Fruit fly (Drosophila melanogaster) whole organism, embryonic: ENCODE data around the gene CG10341.

Experiments
- Asciz ChIP-seq: fragments of 200-800 bp; sonication (Bioruptor generic); optimal IDR thresholded peaks from 2 replicates; lab custom pipeline; 2017; ENCODE audit warnings: missing biosample characterization, mild to moderate bottlenecking, missing genetic modification characterization, missing genetic modification reagents
- BtbVII ChIP-seq: fragments of 200-800 bp; sonication (Bioruptor generic); optimal IDR thresholded peaks from 3 replicates; lab custom pipeline; 2017; ENCODE audit warnings: missing biosample characterization, mild to moderate bottlenecking, missing genetic modification characterization
- CG15011 ChIP-seq: fragments of 200-800 bp; sonication (Bioruptor generic); optimal IDR thresholded peaks from 3 replicates; lab custom pipeline; 2018; ENCODE audit warnings: missing biosample characterization, mild to moderate bottlenecking, missing genetic modification characterization
- CG15073 ChIP-seq: fragments of 200-800 bp; sonication (Bioruptor generic); optimal IDR thresholded peaks from 2 replicates; lab custom pipeline; 2016; ENCODE audit warnings: missing biosample characterization, missing genetic modification characterization
- CG15514 ChIP-seq: fragments of 200-800 bp; sonication (Bioruptor generic); optimal IDR thresholded peaks from 3 replicates; lab custom pipeline; 2017; ENCODE audit warnings: missing biosample characterization, missing genetic modification characterization, mild to moderate bottlenecking, moderate library complexity, missing genetic modification reagents
- CG17361 ChIP-seq: fragments of 200-800 bp; sonication (Bioruptor generic); IDR thresholded peaks from 3 replicates; pipeline ENCODE4 v1.3.6; 2022; ENCODE audit warnings: missing biosample characterization, missing genetic modification characterization
- CG32532 ChIP-seq: fragments of 200-800 bp; sonication (Bioruptor generic); IDR thresholded peaks from 2 replicates; pipeline ENCODE4 v1.3.6; 2022; ENCODE audit warnings: missing biosample characterization, missing genetic modification characterization
- CG34422 ChIP-seq: fragments of 200-800 bp; sonication (Bioruptor generic); IDR thresholded peaks from 3 replicates; pipeline ENCODE4 v1.3.6; 2022; ENCODE audit warnings: missing biosample characterization, missing genetic modification characterization
- CG6791 ChIP-seq: fragments of 200-800 bp; sonication (Bioruptor generic); IDR thresholded peaks from 3 replicates; pipeline ENCODE4 v1.3.6; 2022; ENCODE audit warnings: missing biosample characterization, missing genetic modification characterization; ENCODE audit not compliant: partially characterized antibody
- CG7271 ChIP-seq: fragments of 200-800 bp; sonication (Bioruptor generic); optimal IDR thresholded peaks from 2 replicates; lab custom pipeline; 2018; ENCODE audit warnings: missing biosample characterization, mild to moderate bottlenecking, missing genetic modification characterization, moderate library complexity
- CG8924 ChIP-seq: fragments of 200-800 bp; optimal IDR thresholded peaks from 3 replicates; lab custom pipeline; 2019; ENCODE audit warnings: missing biosample characterization, mild to moderate bottlenecking, missing genetic modification characterization, moderate library complexity
- CG9437 ChIP-seq: fragments of 200-800 bp; sonication (Bioruptor generic); optimal IDR thresholded peaks from 2 replicates; lab custom pipeline; 2018; ENCODE audit warnings: missing biosample characterization, mild to moderate bottlenecking, missing genetic modification characterization
- CG9727 ChIP-seq: fragments of 200-800 bp; sonication (Bioruptor generic); optimal IDR thresholded peaks from 3 replicates; lab custom pipeline; 2017; ENCODE audit warnings: missing biosample characterization, mild to moderate bottlenecking, missing genetic modification characterization
- Dfd ChIP-seq, 2 experiments: fragments of >200 bp; optimal IDR thresholded peaks; 2 replicates each; lab custom pipeline; 2017; ENCODE audit warnings: missing biosample characterization in 2 of 2, missing genetic modification characterization in 2 of 2
- Doc3 ChIP-seq: fragments of 200-800 bp; sonication (Bioruptor generic); IDR thresholded peaks from 3 replicates; pipeline ENCODE4 v1.3.6; 2022; ENCODE audit warnings: missing biosample characterization, missing genetic modification characterization; ENCODE audit not compliant: partially characterized antibody
- Drgx ChIP-seq: fragments of 200-800 bp; sonication (Bioruptor generic); IDR thresholded peaks from 2 replicates; pipeline ENCODE4 v1.3.6; 2022; ENCODE audit warnings: missing biosample characterization, missing genetic modification characterization
- E2f2 ChIP-seq: fragments of 200-800 bp; sonication (Bioruptor generic); IDR thresholded peaks from 2 replicates; pipeline ENCODE4 v1.3.6; 2022; ENCODE audit warnings: missing biosample characterization, missing genetic modification characterization
- Ets65A ChIP-seq: fragments of 200-800 bp; sonication (Bioruptor generic); peaks from one replicate; lab custom pipeline; 2016; ENCODE audit warnings: missing biosample characterization, missing genetic modification characterization
- Jarid2 ChIP-seq: fragments of 200-800 bp; sonication (Bioruptor generic); optimal IDR thresholded peaks from 3 replicates; lab custom pipeline; 2017; ENCODE audit warnings: mild to moderate bottlenecking, missing biosample characterization, missing genetic modification reagents, missing genetic modification characterization
- NK7.1 ChIP-seq: fragments of 200-800 bp; sonication (Bioruptor generic); optimal IDR thresholded peaks from 3 replicates; lab custom pipeline; 2016; ENCODE audit warnings: missing biosample characterization, missing genetic modification characterization
- TFAM ChIP-seq: fragments of 200-800 bp; sonication (Bioruptor generic); optimal IDR thresholded peaks from 2 replicates; lab custom pipeline; 2017; ENCODE audit warnings: missing biosample characterization, missing genetic modification characterization, inconsistent platforms
- Tbp ChIP-seq: fragments of >200 bp; optimal IDR thresholded peaks from 2 replicates; lab custom pipeline; 2018; ENCODE audit warnings: missing biosample characterization, missing genetic modification characterization
- Vsx1 ChIP-seq: fragments of 200-800 bp; sonication (Bioruptor generic); optimal IDR thresholded peaks from 2 replicates; lab custom pipeline; 2017; ENCODE audit warnings: missing biosample characterization, mild to moderate bottlenecking, missing genetic modification characterization, missing genetic modification reagents
- aop ChIP-seq: fragments of 200-800 bp; sonication (Bioruptor generic); IDR thresholded peaks from 2 replicates; pipeline ENCODE4 v1.3.6; 2022; ENCODE audit warnings: missing biosample characterization, missing genetic modification characterization
- ato ChIP-seq: fragments of 200-800 bp; sonication (Bioruptor generic); IDR thresholded peaks from 2 replicates; pipeline ENCODE4 v1.3.6; 2022; ENCODE audit warnings: missing biosample characterization, missing genetic modification characterization; ENCODE audit not compliant: partially characterized antibody
- chm ChIP-seq: fragments of 200-800 bp; sonication (Bioruptor generic); IDR thresholded peaks from 2 replicates; pipeline ENCODE4 v1.3.6; 2022; ENCODE audit warnings: missing biosample characterization, missing genetic modification characterization
- crol ChIP-seq: fragments of 200-800 bp; sonication (Bioruptor generic); IDR thresholded peaks from 2 replicates; pipeline ENCODE4 v1.3.6; 2022; ENCODE audit warnings: missing biosample characterization, missing genetic modification characterization
- grau ChIP-seq: fragments of 200-800 bp; optimal IDR thresholded peaks from 3 replicates; lab custom pipeline; 2019; ENCODE audit warnings: missing biosample characterization, mild to moderate bottlenecking, missing genetic modification characterization, moderate library complexity
- hkb ChIP-seq, 2 experiments: fragments of 200-800 bp in 1 of 2; fragments of >200 bp in 1 of 2; sonication (Bioruptor generic) in 1 of 2; IDR thresholded peaks in 1 of 2; optimal IDR thresholded peaks in 1 of 2; 2 replicates each; pipeline versions ENCODE4 v1.3.6 to Lab custom; 2017 to 2022; ENCODE audit warnings: missing biosample characterization in 1 of 2, missing genetic modification characterization in 1 of 2
- jumu ChIP-seq: fragments of 200-800 bp; sonication (Bioruptor generic); optimal IDR thresholded peaks from 3 replicates; lab custom pipeline; 2016; ENCODE audit warnings: missing biosample characterization, missing genetic modification characterization
- kay ChIP-seq: fragments of 200-800 bp; sonication (Bioruptor generic); optimal IDR thresholded peaks from 2 replicates; lab custom pipeline; 2016; ENCODE audit warnings: missing biosample characterization, missing genetic modification characterization
- mam ChIP-seq: fragments of 200-800 bp; sonication (Bioruptor generic); optimal IDR thresholded peaks from 3 replicates; lab custom pipeline; 2016; ENCODE audit warnings: missing biosample characterization, missing genetic modification characterization
- sens ChIP-seq: fragments of 200-800 bp; sonication (Bioruptor generic); peaks from one replicate; lab custom pipeline; 2016; ENCODE audit warnings: missing biosample characterization, missing genetic modification characterization
- stwl ChIP-seq: fragments of 200-800 bp; sonication (Bioruptor generic); optimal IDR thresholded peaks from 3 replicates; lab custom pipeline; 2018; ENCODE audit warnings: missing biosample characterization, mild to moderate bottlenecking, missing genetic modification characterization, moderate library complexity
- zf30C ChIP-seq: fragments of 200-800 bp; sonication (Bioruptor generic); optimal IDR thresholded peaks from 3 replicates; lab custom pipeline; 2018; ENCODE audit warnings: missing biosample characterization, mild to moderate bottlenecking, missing genetic modification characterization

CG10341 gene

DNA sequence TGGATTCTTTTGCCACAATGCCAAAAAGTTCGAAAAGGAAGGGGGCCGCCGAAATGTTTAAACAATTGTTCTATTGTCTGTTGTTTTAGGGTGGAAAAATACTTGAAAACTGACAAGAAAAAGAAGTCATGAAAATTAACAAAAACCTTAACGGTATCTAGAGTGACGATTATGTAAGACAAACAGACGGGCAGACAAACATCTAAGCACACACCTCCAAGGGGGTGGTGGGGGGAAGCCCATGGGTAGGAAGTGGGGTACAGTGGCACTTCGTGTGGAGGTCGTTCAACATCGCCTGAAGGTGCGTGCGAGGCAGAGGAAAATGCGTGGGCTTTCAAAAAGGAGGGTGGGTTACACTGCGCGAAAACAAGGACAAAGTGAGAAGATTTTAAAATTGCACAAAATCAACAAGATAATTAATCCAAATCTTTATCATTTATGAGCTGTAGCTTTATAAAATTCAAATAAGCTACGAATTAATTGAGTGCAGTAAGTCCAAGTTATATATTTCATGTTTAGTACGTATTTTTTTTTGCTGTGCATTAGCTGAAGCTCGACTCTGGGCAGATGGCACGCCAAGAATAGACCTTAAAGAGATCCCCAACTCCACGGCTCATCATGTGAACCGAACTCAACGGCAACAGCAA is 19.0 kb downstream of the CG10341 start (continued):
- no peak for TF ChIP-seq kay (GFP tag; lab: Kevin White, UChicago)
- TF ChIP-seq aop (GFP tag; lab: Robert Waterston, UW), result 0 out of 2 replicates have a peak, but pooled peaks have one; percentile 34
- TF ChIP-seq NK7.1 (GFP tag; lab: Kevin White, UChicago), result no peak
- TF ChIP-seq CG15514 (GFP tag; lab: Kevin White, UChicago), result no peak
- TF ChIP-seq CG7271 (tag; lab: Kevin White, UChicago), result no peak
- no peak for TF ChIP-seq mam (GFP tag; lab: Kevin White, UChicago)
- TF ChIP-seq BtbVII (GFP tag; lab: Kevin White, UChicago), result peak; percentile 47
- TF ChIP-seq Asciz (GFP tag; lab: Kevin White, UChicago), result peak; percentile 50
- TF ChIP-seq CG34422, result no peak
- peak; percentile 28 for TF ChIP-seq CG8924 (tag; lab: Kevin White, UChicago)
- TF ChIP-seq CG15011 (GFP tag; lab: Kevin White, UChicago), result no peak
- TF ChIP-seq E2f2, result 0 out of 2 replicates have a peak, but pooled peaks have one; percentile 10
- no peak for TF ChIP-seq Tbp
- peak; percentile 30 for TF ChIP-seq grau (tag; lab: Kevin White, UChicago)
- no peak for TF ChIP-seq TFAM
- TF ChIP-seq Drgx, result peak; percentile 32; the same call in 1 of the 2 replicates
- TF ChIP-seq chm (GFP tag; lab: Robert Waterston, UW), result 0 out of 2 replicates have a peak, but pooled peaks have one; percentile 23
- TF ChIP-seq Doc3 (GFP tag; lab: Robert Waterston, UW), result no peak
- TF ChIP-seq CG15073 (GFP tag; lab: Kevin White, UChicago), result no peak
- no peak for TF ChIP-seq CG9727 (GFP tag; lab: Kevin White, UChicago)
- no peak for TF ChIP-seq jumu

DNA sequence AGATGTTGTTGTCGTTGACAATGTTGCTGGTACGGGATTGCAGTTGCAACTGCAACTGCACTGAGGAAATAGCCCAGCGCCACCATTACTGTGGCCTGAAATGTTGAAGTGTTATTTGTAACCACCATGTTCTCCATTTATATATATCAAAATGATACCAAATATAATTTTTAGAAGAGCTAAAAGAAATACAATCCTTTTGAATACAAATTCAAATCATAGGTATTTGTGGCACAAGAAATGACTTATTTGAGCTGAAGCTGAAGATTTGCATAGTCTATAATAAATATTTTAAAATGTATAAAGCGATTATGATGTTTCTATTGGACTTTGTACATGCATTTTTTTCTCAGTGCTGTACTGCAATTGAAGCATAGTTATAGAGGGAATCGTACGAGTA is 21.1 kb downstream of the CG10341 start:
- TF ChIP-seq Drgx (0 out of 2 replicates have a peak, but pooled peaks have one; percentile 23), CG32532 (no peak)
- TF ChIP-seq, all 482 proteins: peak for 1

dm6 chr2L:18724842-18725241 is 26.3 kb downstream of the CG10341 start:
- TF ChIP-seq Vsx1 (GFP tag; lab: Kevin White, UChicago) (no peak), stwl (peak; percentile 75), Drgx (peak; percentile 64)

DNA sequence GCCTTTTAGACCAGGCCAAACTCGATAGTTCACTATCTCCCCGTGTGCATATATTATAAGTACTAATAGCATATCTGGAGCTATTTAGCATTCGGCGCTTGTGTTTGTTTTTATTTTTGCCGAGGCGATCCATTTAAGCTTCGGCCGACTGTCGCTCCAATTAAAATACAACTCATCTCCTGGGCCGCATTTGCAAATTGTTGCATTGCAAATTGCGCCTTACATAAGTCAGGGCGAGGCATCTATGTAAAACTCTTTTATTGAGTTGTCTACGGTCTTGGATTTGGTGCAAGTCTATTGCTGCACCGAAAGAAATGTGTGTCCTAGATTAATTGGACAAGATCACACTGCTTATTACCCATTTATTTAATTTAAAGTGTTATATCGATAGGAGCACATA is 29.5 kb downstream of the CG10341 start:
- no peak for TF ChIP-seq Dfd (GFP tag; optimal IDR thresholded peaks at IDR 0.05; lab: Kevin White, UChicago)
- TF ChIP-seq sens (GFP tag; lab: Kevin White, UChicago), result peak; percentile 62
- peak; percentile 73 for TF ChIP-seq Ets65A (GFP tag; lab: Kevin White, UChicago)

DNA sequence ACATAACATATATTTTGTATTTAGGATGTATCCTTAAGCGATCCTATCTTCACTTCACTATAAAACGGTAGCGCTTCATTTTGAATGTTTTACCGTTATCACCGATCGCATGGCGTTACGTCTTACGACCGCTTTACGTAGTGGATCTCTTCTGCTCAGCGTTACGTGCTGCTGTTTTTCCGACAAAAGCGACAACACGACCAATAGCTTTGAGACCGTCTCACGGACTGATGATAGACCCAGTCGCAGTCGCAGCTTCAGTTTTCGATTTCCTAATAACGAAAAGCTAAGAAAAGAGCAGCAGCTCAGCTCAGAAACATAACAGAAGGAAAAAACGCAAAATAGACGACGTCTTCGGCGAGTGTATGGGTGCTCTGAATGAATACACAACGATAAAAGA is 33.8 kb downstream of the CG10341 start, which contains the start of gene CG10348:
Gene CG10348 (minus strand): TSS at position 234 of the 400 bp plus-strand sequence.
- TF ChIP-seq ato (GFP tag; lab: Robert Waterston, UW) (no peak), CG6791 (GFP tag; lab: Robert Waterston, UW) (0 out of 3 replicates have a peak, but pooled peaks have one; percentile 21), crol (0 out of 2 replicates have a peak, but pooled peaks have one; percentile 5), CG9437 (GFP tag; lab: Kevin White, UChicago) (peak; percentile 98), CG17361 (GFP tag; lab: Robert Waterston, UW) (no peak), zf30C (GFP tag; lab: Kevin White, UChicago) (peak; percentile 43), hkb (optimal IDR thresholded peaks at IDR 0.05; lab: Kevin White, UChicago) (no peak), hkb (GFP tag; IDR thresholded peaks at IDR 0.05; lab: Robert Waterston, UW) (no peak), Jarid2 (GFP tag; lab: Kevin White, UChicago) (peak; percentile 55), stwl (peak; percentile 52)
